Fruit fly (Drosophila melanogaster): ENCODE results near the gene CG14949.

CG14949 gene

DNA sequence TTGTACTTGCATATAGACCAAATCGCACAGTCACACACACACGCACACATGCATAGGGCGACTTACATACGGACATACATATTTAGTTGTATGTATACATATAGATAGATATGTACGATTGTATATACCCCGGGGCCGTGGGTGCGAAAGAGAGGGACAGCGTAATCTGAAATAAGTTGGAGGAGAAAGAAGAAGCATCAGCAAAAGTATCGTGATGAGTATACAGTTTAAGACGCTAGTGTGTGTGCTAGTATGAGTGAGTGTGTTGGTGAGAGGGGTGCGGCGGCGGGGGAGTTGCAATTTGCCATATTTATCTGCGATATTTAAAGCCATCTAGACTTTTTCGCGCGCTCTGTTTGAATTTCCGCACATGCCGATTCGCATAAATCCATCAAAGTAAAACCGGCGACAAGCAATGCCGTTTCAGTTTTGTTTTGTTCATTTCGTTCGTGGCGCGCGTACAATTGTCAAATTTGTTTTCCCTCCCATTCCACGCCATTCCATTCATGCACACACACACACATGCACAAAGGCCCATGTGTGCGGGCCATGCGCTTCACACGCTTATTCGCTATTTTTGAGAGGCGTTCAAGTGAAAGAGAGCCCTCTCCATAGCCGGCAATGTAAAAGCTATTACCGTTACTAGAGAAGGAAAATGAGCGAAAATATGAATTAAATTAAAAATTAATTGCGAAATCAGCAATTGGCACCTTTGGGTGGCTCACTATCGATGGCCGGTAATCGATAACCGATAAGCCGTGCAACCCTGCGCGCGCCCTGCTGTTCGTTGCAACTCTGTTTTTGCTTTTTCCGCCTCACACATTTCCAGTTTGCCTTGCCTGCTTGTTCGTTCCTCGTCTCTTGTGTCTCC lies 8.1 kb downstream of the CG14949 start (continued):
- TF ChIP-seq CG1529 (GFP tag; optimal IDR thresholded peaks at IDR 0.05), result peak; percentile 71
- TF ChIP-seq HLH54F (GFP tag; optimal IDR thresholded peaks at IDR 0.05), result peak; percentile 67
- TF ChIP-seq kay (GFP tag; optimal IDR thresholded peaks at IDR 0.05), result no peak
- TF ChIP-seq sob (GFP tag; IDR thresholded peaks at IDR 0.05), result peak; percentile 86
- TF ChIP-seq CG7928 (GFP tag; optimal IDR thresholded peaks at IDR 0.05), result peak; percentile 57
- peak; percentile 30 for TF ChIP-seq exex (tag; optimal IDR thresholded peaks at IDR 0.05)
- peak; percentile 24 for TF ChIP-seq CG8359 (GFP tag; optimal IDR thresholded peaks at IDR 0.05; ENCODE audit: borderline replicate concordance)
- TF ChIP-seq corto (GFP tag; optimal IDR thresholded peaks at IDR 0.05), result peak; percentile 82
- TF ChIP-seq CG33557 (GFP tag; optimal IDR thresholded peaks at IDR 0.05), result peak; percentile 88
- no peak for TF ChIP-seq cad (GFP tag; optimal IDR thresholded peaks at IDR 0.05)
- peak; percentile 69 for TF ChIP-seq CG6254 (GFP tag; optimal IDR thresholded peaks at IDR 0.05)
- no peak for TF ChIP-seq tll (GFP tag; optimal IDR thresholded peaks at IDR 0.05)
- peak; percentile 78 for TF ChIP-seq CG4424 (GFP tag; optimal IDR thresholded peaks at IDR 0.05)
- peak; percentile 67; the same call in 2 of the 3 replicates for TF ChIP-seq knrl (GFP tag; IDR thresholded peaks at IDR 0.05; ENCODE audit: partially characterized antibody)
- peak; percentile 70 for TF ChIP-seq fu2 (GFP tag; optimal IDR thresholded peaks at IDR 0.05)
- peak; percentile 34 for TF ChIP-seq Usf (GFP tag; optimal IDR thresholded peaks at IDR 0.05)
- TF ChIP-seq B-H2 (GFP tag; optimal IDR thresholded peaks at IDR 0.05), result peak; percentile 91
- TF ChIP-seq Hmx (GFP tag; optimal IDR thresholded peaks at IDR 0.05), result no peak
- TF ChIP-seq CG30403 (GFP tag; optimal IDR thresholded peaks at IDR 0.05), result peak; percentile 73
- peak; percentile 69 for TF ChIP-seq slou (GFP tag; optimal IDR thresholded peaks at IDR 0.05)
- peak; percentile 67 for TF ChIP-seq wdn (GFP tag; IDR thresholded peaks at IDR 0.05)
- TF ChIP-seq danr (GFP tag; IDR thresholded peaks at IDR 0.05), result peak; percentile 43; the same call in 1 of the 2 replicates
- TF ChIP-seq HmgD (GFP tag; optimal IDR thresholded peaks at IDR 0.05), result peak; percentile 54
- TF ChIP-seq Atf-2 (GFP tag; optimal IDR thresholded peaks at IDR 0.05), result peak; percentile 54
- TF ChIP-seq Oli (tag; optimal IDR thresholded peaks at IDR 0.05), result peak; percentile 59
- peak; percentile 77 for TF ChIP-seq trem (tag; optimal IDR thresholded peaks at IDR 0.05)
- peak; percentile 74 for TF ChIP-seq Rx (GFP tag; IDR thresholded peaks at IDR 0.05)
- TF ChIP-seq trh (GFP tag; optimal IDR thresholded peaks at IDR 0.05), result peak; percentile 19
- TF ChIP-seq aop (GFP tag; IDR thresholded peaks at IDR 0.05), result no peak
- TF ChIP-seq nau (GFP tag; optimal IDR thresholded peaks at IDR 0.05), result peak; percentile 86
- peak; percentile 84 for TF ChIP-seq Dbx (GFP tag; IDR thresholded peaks at IDR 0.05)
- peak; percentile 59 for TF ChIP-seq Jarid2 (GFP tag; optimal IDR thresholded peaks at IDR 0.05)
- TF ChIP-seq HLH4C (GFP tag; IDR thresholded peaks at IDR 0.05; ENCODE audit: partially characterized antibody), result peak; percentile 82
- TF ChIP-seq Ets97D (GFP tag; optimal IDR thresholded peaks at IDR 0.05), result peak; percentile 98
- peak; percentile 62; the same call in 1 of the 2 replicates for TF ChIP-seq al (GFP tag; IDR thresholded peaks at IDR 0.05)
- no peak for TF ChIP-seq Lpt (GFP tag; optimal IDR thresholded peaks at IDR 0.05)

DNA sequence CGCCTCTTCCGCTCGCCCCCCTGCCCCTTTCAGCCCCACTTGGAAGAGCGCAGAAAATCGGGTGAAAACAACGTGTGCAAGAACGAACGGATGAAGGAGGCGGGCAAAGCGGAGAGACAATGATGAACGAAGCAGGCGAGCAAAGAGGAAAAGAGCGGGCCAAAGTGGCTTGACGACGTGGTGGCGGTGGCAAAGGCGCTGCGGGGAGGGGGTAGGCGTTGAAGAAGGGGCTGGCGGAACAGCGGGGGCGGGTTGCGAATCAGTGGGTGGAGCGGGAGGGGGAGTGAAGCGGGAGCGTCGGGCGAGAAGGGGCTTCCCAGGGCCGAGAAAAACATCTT lies 10.5 kb downstream of the CG14949 start:
- TF ChIP-seq Deaf1 (tag; optimal IDR thresholded peaks at IDR 0.05) (peak; percentile 28), crol (GFP tag; IDR thresholded peaks at IDR 0.05) (peak; percentile 100), Xbp1 (GFP tag; optimal IDR thresholded peaks at IDR 0.05) (no peak), CG34376 (GFP tag; optimal IDR thresholded peaks at IDR 0.05) (peak; percentile 7), CG10543 (GFP tag; optimal IDR thresholded peaks at IDR 0.05) (peak; percentile 35), h (optimal IDR thresholded peaks at IDR 0.05) (peak; percentile 36), wdn (GFP tag; IDR thresholded peaks at IDR 0.05) (no peak), unc-4 (GFP tag; IDR thresholded peaks at IDR 0.05; ENCODE audit: partially characterized antibody) (peak; percentile 34; the same call in 1 of the 2 replicates), mirr (GFP tag; optimal IDR thresholded peaks at IDR 0.05) (peak; percentile 22), sug (tag; optimal IDR thresholded peaks at IDR 0.05) (peak; percentile 26), CG8290 (GFP tag; optimal IDR thresholded peaks at IDR 0.05) (no peak), CG8290 (tag; optimal IDR thresholded peaks at IDR 0.05) (peak in 1 of 2 experiments; percentile 10), sr (GFP tag; IDR thresholded peaks at IDR 0.05) (peak; percentile 87), sisA (GFP tag; IDR thresholded peaks at IDR 0.05) (0 out of 2 replicates have a peak, but pooled peaks have one; percentile 19), slbo (GFP tag; IDR thresholded peaks at IDR 0.05) (peak; percentile 35; the same call in 1 of the 2 replicates), amos (GFP tag; IDR thresholded peaks at IDR 0.05; ENCODE audit: partially characterized antibody) (peak; percentile 26; the same call in 1 of the 2 replicates)
